Worm (Caenorhabditis elegans): ENCODE results near the gene ZK616.65.

Gene ZK616.65

ce11 chrIV:5364135-5364609 is 46.8 kb downstream of the ZK616.65 start, which contains the start of the genes hda-6 and F41H10.4 (continued):
- no peak for TF ChIP-seq daf-12 (tag; optimal IDR thresholded peaks at IDR 0.05)
- TF ChIP-seq nhr-25 (tag; optimal IDR thresholded peaks at IDR 0.05) = peak; percentile 97
- TF ChIP-seq tbx-2 (tag; optimal IDR thresholded peaks at IDR 0.05) = no peak
- TF ChIP-seq ceh-9 (tag; optimal IDR thresholded peaks at IDR 0.05) = no peak
- no peak for TF ChIP-seq sea-2 (GFP tag; optimal IDR thresholded peaks at IDR 0.05)

ce11 chrIV:5360533-5360932 is 50.5 kb downstream of the ZK616.65 start, which contains the start of gene F41H10.5:
F41H10.5 (plus strand) TSS chrIV:5360907.
- TF ChIP-seq unc-39 (tag; optimal IDR thresholded peaks at IDR 0.05) = no peak
- peak; percentile 89 for TF ChIP-seq nfya-1 (tag; optimal IDR thresholded peaks at IDR 0.05; ENCODE audit: insufficient read depth)

Measured in whole organism, L3 larva.